Worm (Caenorhabditis elegans): ENCODE measurements around the gene W02D7.12.

W02D7.12 gene

ce11 chrV:8267275-8267674 lies 44.0 kb upstream of the W02D7.12 start (continued):
- TF ChIP-seq ceh-16 (tag; optimal IDR thresholded peaks at IDR 0.05) (no peak), blmp-1 (tag; optimal IDR thresholded peaks at IDR 0.05; ENCODE audit: insufficient read depth) (no peak), egl-27 (tag; optimal IDR thresholded peaks at IDR 0.05) (no peak), peb-1 (tag; optimal IDR thresholded peaks at IDR 0.05) (no peak), Y55F3AM.14 (GFP tag; optimal IDR thresholded peaks at IDR 0.05) (no peak), elt-3 (tag; optimal IDR thresholded peaks at IDR 0.05) (no peak), sma-3 (GFP tag; optimal IDR thresholded peaks at IDR 0.05) (peak; percentile 34), elt-1 (tag; optimal IDR thresholded peaks at IDR 0.05) (no peak), sem-4 (tag; optimal IDR thresholded peaks at IDR 0.05) (no peak), mab-5 (tag; optimal IDR thresholded peaks at IDR 0.05) (no peak), crh-2 (tag; optimal IDR thresholded peaks at IDR 0.05) (peak; percentile 77), nhr-25 (tag; optimal IDR thresholded peaks at IDR 0.05) (no peak), nhr-6 (tag; optimal IDR thresholded peaks at IDR 0.05) (no peak), nhr-10 (tag; optimal IDR thresholded peaks at IDR 0.05) (no peak), ZK546.5 (tag; optimal IDR thresholded peaks at IDR 0.05) (no peak), nhr-77 (tag; optimal IDR thresholded peaks at IDR 0.05) (no peak), sma-9 (GFP tag; optimal IDR thresholded peaks at IDR 0.05) (peak; percentile 63), sma-9 (tag; optimal IDR thresholded peaks at IDR 0.05) (no peak), lin-11 (tag; optimal IDR thresholded peaks at IDR 0.05) (no peak), ztf-4 (tag; optimal IDR thresholded peaks at IDR 0.05) (no peak)

- no peak for TF ChIP-seq alr-1 (tag; optimal IDR thresholded peaks at IDR 0.05)
- TF ChIP-seq sma-9 (GFP tag; optimal IDR thresholded peaks at IDR 0.05), result peak; percentile 35
- no peak for TF ChIP-seq sma-9 (tag; optimal IDR thresholded peaks at IDR 0.05)
- TF ChIP-seq fos-1 (tag; optimal IDR thresholded peaks at IDR 0.05), result peak; percentile 8
- TF ChIP-seq nhr-237 (tag; optimal IDR thresholded peaks at IDR 0.05), result no peak
- no peak for TF ChIP-seq mbf-1 (tag; optimal IDR thresholded peaks at IDR 0.05)
Observed at ce11 chrV:8268902-8269301, 42.4 kb upstream of the W02D7.12 start, which contains the start of the genes asp-6 and asp-12. asp-6 (minus strand) TSS chrV:8268937. asp-12 (plus strand) TSS chrV:8269210.

- no peak for TF ChIP-seq nhr-10 (tag; optimal IDR thresholded peaks at IDR 0.05)
- TF ChIP-seq dmd-4 (tag; optimal IDR thresholded peaks at IDR 0.05), result no peak
- no peak for TF ChIP-seq ztf-1 (GFP tag; conservative IDR thresholded peaks at IDR 0.05)
- TF ChIP-seq ztf-11 (tag; optimal IDR thresholded peaks at IDR 0.05), result no peak
- no peak for TF ChIP-seq nhr-21 (tag; optimal IDR thresholded peaks at IDR 0.05)
- TF ChIP-seq gmeb-1 (tag; optimal IDR thresholded peaks at IDR 0.05), result no peak
- no peak for TF ChIP-seq unc-62 (GFP tag; optimal IDR thresholded peaks at IDR 0.05)
- TF ChIP-seq ceh-16 (tag; optimal IDR thresholded peaks at IDR 0.05), result no peak
- no peak for TF ChIP-seq ztf-4 (tag; optimal IDR thresholded peaks at IDR 0.05)
- TF ChIP-seq crh-2 (tag; optimal IDR thresholded peaks at IDR 0.05), result no peak
- no peak for TF ChIP-seq zag-1 (tag; optimal IDR thresholded peaks at IDR 0.05)
- TF ChIP-seq elt-1 (tag; optimal IDR thresholded peaks at IDR 0.05), result no peak
- TF ChIP-seq sma-9 (GFP tag; optimal IDR thresholded peaks at IDR 0.05), result peak; percentile 55
- no peak for TF ChIP-seq sma-9 (tag; optimal IDR thresholded peaks at IDR 0.05)
- peak; percentile 9 for TF ChIP-seq sma-3 (GFP tag; optimal IDR thresholded peaks at IDR 0.05)
- peak; percentile 2 for TF ChIP-seq fos-1 (tag; optimal IDR thresholded peaks at IDR 0.05)
- TF ChIP-seq sem-4 (tag; optimal IDR thresholded peaks at IDR 0.05), result no peak
Observed at ce11 chrV:8269878-8270277, 41.4 kb upstream of the W02D7.12 start.

ce11 chrV:8271395-8271794 lies 39.9 kb upstream of the W02D7.12 start:
- TF ChIP-seq lin-39 (tag; optimal IDR thresholded peaks at IDR 0.05) (no peak), nhr-237 (tag; optimal IDR thresholded peaks at IDR 0.05) (no peak), C34F6.9 (tag; optimal IDR thresholded peaks at IDR 0.05) (no peak)

- TF ChIP-seq crh-2 (tag; optimal IDR thresholded peaks at IDR 0.05), result peak; percentile 55
- TF ChIP-seq mbf-1 (tag; optimal IDR thresholded peaks at IDR 0.05), result no peak
- peak; percentile 34 for TF ChIP-seq sma-9 (GFP tag; optimal IDR thresholded peaks at IDR 0.05)
- no peak for TF ChIP-seq sma-9 (tag; optimal IDR thresholded peaks at IDR 0.05)
- peak; percentile 41 for TF ChIP-seq fos-1 (tag; optimal IDR thresholded peaks at IDR 0.05)
- TF ChIP-seq nhr-25 (tag; optimal IDR thresholded peaks at IDR 0.05), result no peak
- TF ChIP-seq lin-13 (GFP tag; optimal IDR thresholded peaks at IDR 0.05), result no peak
- TF ChIP-seq skn-1 (tag; optimal IDR thresholded peaks at IDR 0.05), result peak; percentile 20
Observed at ce11 chrV:8271995-8272394, 39.3 kb upstream of the W02D7.12 start, which contains the start of gene asp-5. asp-5 (plus strand) TSS chrV:8272385.
